Fruit fly (Drosophila melanogaster) whole organism, embryonic: ENCODE measurements around the gene CG7079.

Experiments used
- BEAF-32 ChIP-seq: fragments of 200-800 bp; sonication (Bioruptor generic); optimal IDR thresholded peaks from 3 replicates; lab custom pipeline; 2017; ENCODE audit warnings: missing biosample characterization, missing genetic modification characterization, mild to moderate bottlenecking, moderate library complexity, missing genetic modification reagents
- CG10959 ChIP-seq: fragments of 200-800 bp; sonication (Bioruptor generic); IDR thresholded peaks from 2 replicates; pipeline ENCODE4 v1.3.6; 2022; ENCODE audit warnings: missing biosample characterization, missing genetic modification characterization
- CG11723 ChIP-seq: fragments of 200-800 bp; sonication (Bioruptor generic); optimal IDR thresholded peaks from 2 replicates; lab custom pipeline; 2017; ENCODE audit warnings: missing biosample characterization, mild to moderate bottlenecking, missing genetic modification characterization
- CG14014 ChIP-seq: fragments of 200-800 bp; sonication (Bioruptor generic); IDR thresholded peaks from 2 replicates; pipeline ENCODE4 v1.3.6; 2022; ENCODE audit warnings: missing biosample characterization, missing genetic modification characterization
- CG15011 ChIP-seq: fragments of 200-800 bp; sonication (Bioruptor generic); optimal IDR thresholded peaks from 3 replicates; lab custom pipeline; 2018; ENCODE audit warnings: missing biosample characterization, mild to moderate bottlenecking, missing genetic modification characterization
- CG17361 ChIP-seq: fragments of 200-800 bp; sonication (Bioruptor generic); IDR thresholded peaks from 3 replicates; pipeline ENCODE4 v1.3.6; 2022; ENCODE audit warnings: missing biosample characterization, missing genetic modification characterization
- CG17385 ChIP-seq: fragments of 200-800 bp; sonication (Bioruptor generic); optimal IDR thresholded peaks from 3 replicates; lab custom pipeline; 2018; ENCODE audit warnings: missing biosample characterization, mild to moderate bottlenecking, missing genetic modification characterization
- CG2199 ChIP-seq: fragments of 200-800 bp; sonication (Bioruptor generic); IDR thresholded peaks from 3 replicates; pipeline ENCODE4 v1.3.6; 2022; ENCODE audit warnings: missing biosample characterization, missing genetic modification characterization
- CG33557 ChIP-seq: fragments of 200-800 bp; sonication (Bioruptor generic); optimal IDR thresholded peaks from 2 replicates; lab custom pipeline; 2019; ENCODE audit warnings: missing biosample characterization, mild to moderate bottlenecking, missing genetic modification characterization, moderate library complexity
- CG4360 ChIP-seq: fragments of 200-800 bp; sonication (Bioruptor generic); IDR thresholded peaks from 2 replicates; pipeline ENCODE4 v1.3.6; 2022; ENCODE audit warnings: missing biosample characterization, missing genetic modification characterization
- CG5180 ChIP-seq: fragments of 200-800 bp; sonication (Bioruptor generic); optimal IDR thresholded peaks from 3 replicates; lab custom pipeline; 2017; ENCODE audit warnings: missing biosample characterization, missing genetic modification characterization, mild to moderate bottlenecking, moderate library complexity, missing genetic modification reagents
- CG6272 ChIP-seq: fragments of 200-800 bp; sonication (Bioruptor generic); IDR thresholded peaks from 2 replicates; pipeline ENCODE4 v1.3.6; 2022; ENCODE audit warnings: missing biosample characterization, missing genetic modification characterization
- CG6689 ChIP-seq: fragments of 200-800 bp; sonication (Bioruptor generic); IDR thresholded peaks from 2 replicates; pipeline ENCODE4 v1.3.6; 2022; ENCODE audit warnings: missing biosample characterization, missing genetic modification characterization
- CG8359 ChIP-seq: fragments of 200-800 bp; sonication (Bioruptor generic); optimal IDR thresholded peaks from 2 replicates; lab custom pipeline; 2017; ENCODE audit warnings: missing biosample characterization, mild to moderate bottlenecking, missing genetic modification characterization, borderline replicate concordance
- CG8924 ChIP-seq: fragments of 200-800 bp; optimal IDR thresholded peaks from 3 replicates; lab custom pipeline; 2019; ENCODE audit warnings: missing biosample characterization, mild to moderate bottlenecking, missing genetic modification characterization, moderate library complexity
- CG9437 ChIP-seq: fragments of 200-800 bp; sonication (Bioruptor generic); optimal IDR thresholded peaks from 2 replicates; lab custom pipeline; 2018; ENCODE audit warnings: missing biosample characterization, mild to moderate bottlenecking, missing genetic modification characterization
- CTCF ChIP-seq: fragments of 200-800 bp; sonication (Bioruptor generic); optimal IDR thresholded peaks from 2 replicates; lab custom pipeline; 2017; ENCODE audit warnings: missing biosample characterization, mild to moderate bottlenecking, missing genetic modification characterization, moderate library complexity
- Camta ChIP-seq: fragments of 200-800 bp; sonication (Bioruptor generic); optimal IDR thresholded peaks from 2 replicates; lab custom pipeline; 2016; ENCODE audit warnings: missing biosample characterization, missing genetic modification characterization
- Dek ChIP-seq: fragments of 200-800 bp; sonication (Bioruptor generic); optimal IDR thresholded peaks from 3 replicates; lab custom pipeline; 2019; ENCODE audit warnings: missing biosample characterization, mild to moderate bottlenecking, missing genetic modification characterization, moderate library complexity
- Hr78 ChIP-seq, 2 experiments: fragments of 200-800 bp in 1 of 2; fragments of >200 bp in 1 of 2; sonication (Bioruptor generic) in 1 of 2; optimal IDR thresholded peaks; 2 replicates each; lab custom pipeline; 2017 to 2019; ENCODE audit warnings: missing biosample characterization in 2 of 2, missing genetic modification characterization in 2 of 2, mild to moderate bottlenecking in 1 of 2, moderate library complexity in 1 of 2
- Med ChIP-seq: fragments of 200-800 bp; sonication (Bioruptor generic); peaks from one replicate; lab custom pipeline; 2016; ENCODE audit warnings: missing biosample characterization, missing genetic modification characterization, mild to moderate bottlenecking, inconsistent platforms, moderate library complexity
- Rfx ChIP-seq: fragments of 200-800 bp; sonication (Bioruptor generic); IDR thresholded peaks from 2 replicates; pipeline ENCODE4 v1.3.6; 2022; ENCODE audit warnings: missing biosample characterization, missing genetic modification characterization
- Rx ChIP-seq: fragments of 200-800 bp; sonication (Bioruptor generic); IDR thresholded peaks from 2 replicates; pipeline ENCODE4 v1.3.6; 2022; ENCODE audit warnings: missing biosample characterization, missing genetic modification characterization
- Sry-δ ChIP-seq: fragments of 200-800 bp; sonication (Bioruptor generic); optimal IDR thresholded peaks from 2 replicates; lab custom pipeline; 2016; ENCODE audit warnings: missing biosample characterization, missing genetic modification characterization
- ash1 ChIP-seq: fragments of 200-800 bp; sonication (Bioruptor generic); optimal IDR thresholded peaks from 2 replicates; lab custom pipeline; 2018; ENCODE audit warnings: missing biosample characterization, mild to moderate bottlenecking, missing genetic modification characterization
- chif ChIP-seq, 2 experiments: fragments of 200-800 bp; sonication (Bioruptor generic); optimal IDR thresholded peaks; 3 replicates each; lab custom pipeline; 2016; ENCODE audit warnings: missing biosample characterization in 2 of 2, missing genetic modification characterization in 2 of 2
- ci ChIP-seq: fragments of 200-800 bp; sonication (Bioruptor generic); IDR thresholded peaks from 3 replicates; pipeline ENCODE4 v1.3.6; 2022; ENCODE audit warnings: missing biosample characterization, missing genetic modification characterization
- crp ChIP-seq, 2 experiments: fragments of 200-800 bp; sonication (Bioruptor generic); optimal IDR thresholded peaks; 2 replicates in 1 of 2; 3 replicates in 1 of 2; lab custom pipeline; 2017; ENCODE audit warnings: missing biosample characterization in 2 of 2, missing genetic modification characterization in 2 of 2, mild to moderate bottlenecking in 1 of 2, moderate library complexity in 1 of 2
- danr ChIP-seq: fragments of 200-800 bp; sonication (Bioruptor generic); IDR thresholded peaks from 2 replicates; pipeline ENCODE4 v1.3.6; 2022; ENCODE audit warnings: missing biosample characterization, missing genetic modification characterization
- dpn ChIP-seq, 2 experiments: fragments of 200-800 bp; sonication (Bioruptor generic); optimal IDR thresholded peaks; 3 replicates each; lab custom pipeline; 2016; ENCODE audit warnings: missing biosample characterization in 2 of 2, missing genetic modification characterization in 2 of 2
- gcm2 ChIP-seq: fragments of 200-800 bp; sonication (Bioruptor generic); optimal IDR thresholded peaks from 2 replicates; lab custom pipeline; 2016; ENCODE audit warnings: missing biosample characterization, missing genetic modification characterization
- hbn ChIP-seq: fragments of 200-800 bp; sonication (Bioruptor generic); IDR thresholded peaks from 2 replicates; pipeline ENCODE4 v1.3.6; 2022; ENCODE audit warnings: missing biosample characterization, missing genetic modification characterization; ENCODE audit not compliant: partially characterized antibody
- jing ChIP-seq: fragments of 200-800 bp; sonication (Bioruptor generic); optimal IDR thresholded peaks from 2 replicates; lab custom pipeline; 2018; ENCODE audit warnings: missing biosample characterization, mild to moderate bottlenecking, missing genetic modification characterization
- lola ChIP-seq, 3 experiments: fragments of >200 bp in 2 of 3; fragments of 200-800 bp in 1 of 3; sonication (Bioruptor generic) in 1 of 3; optimal IDR thresholded peaks; 2 replicates each; lab custom pipeline; 2017 to 2019; ENCODE audit warnings: missing biosample characterization in 3 of 3, missing genetic modification characterization in 3 of 3, mild to moderate bottlenecking in 1 of 3, moderate library complexity in 1 of 3
- nerfin-2 ChIP-seq: fragments of 200-800 bp; sonication (Bioruptor generic); IDR thresholded peaks from 2 replicates; pipeline ENCODE4 v1.3.6; 2022; ENCODE audit warnings: missing biosample characterization, missing genetic modification characterization; ENCODE audit not compliant: partially characterized antibody
- prd ChIP-seq, 3 experiments: fragments of >200 bp in 2 of 3; fragments of 200-800 bp in 1 of 3; sonication (Bioruptor generic) in 1 of 3; optimal IDR thresholded peaks in 2 of 3; IDR thresholded peaks in 1 of 3; 2 replicates in 2 of 3; 3 replicates in 1 of 3; pipeline versions ENCODE4 v1.3.6 to Lab custom; 2017 to 2022; ENCODE audit warnings: missing biosample characterization in 1 of 3, missing genetic modification characterization in 1 of 3
- rib ChIP-seq: fragments of 200-800 bp; sonication (Bioruptor generic); IDR thresholded peaks from 2 replicates; pipeline ENCODE4 v1.3.6; 2022; ENCODE audit warnings: missing biosample characterization, missing genetic modification characterization
- salm ChIP-seq: fragments of 200-800 bp; sonication (Bioruptor generic); optimal IDR thresholded peaks from 2 replicates; lab custom pipeline; 2018; ENCODE audit warnings: missing biosample characterization, mild to moderate bottlenecking, missing genetic modification characterization
- sc ChIP-seq, 3 experiments: fragments of >200 bp in 2 of 3; fragments of 200-800 bp in 1 of 3; sonication (Bioruptor generic) in 1 of 3; optimal IDR thresholded peaks; 2 replicates in 2 of 3; 3 replicates in 1 of 3; lab custom pipeline; 2017; ENCODE audit warnings: mild to moderate bottlenecking in 1 of 3, missing biosample characterization in 1 of 3, missing genetic modification characterization in 1 of 3, missing genetic modification reagents in 1 of 3
- sens-2 ChIP-seq: fragments of 200-800 bp; sonication (Bioruptor generic); IDR thresholded peaks from 2 replicates; pipeline ENCODE4 v1.3.6; 2022; ENCODE audit warnings: missing biosample characterization, missing genetic modification characterization
- slbo ChIP-seq: fragments of 200-800 bp; sonication (Bioruptor generic); IDR thresholded peaks from 2 replicates; pipeline ENCODE4 v1.3.6; 2022; ENCODE audit warnings: missing biosample characterization, missing genetic modification characterization
- sqz ChIP-seq: fragments of 200-800 bp; sonication (Bioruptor generic); optimal IDR thresholded peaks from 3 replicates; lab custom pipeline; 2018; ENCODE audit warnings: missing biosample characterization, mild to moderate bottlenecking, missing genetic modification characterization
- ssp ChIP-seq: fragments of 200-800 bp; sonication (Bioruptor generic); IDR thresholded peaks from 2 replicates; pipeline ENCODE4 v1.3.6; 2022; ENCODE audit warnings: missing biosample characterization, missing genetic modification characterization
- zf30C ChIP-seq: fragments of 200-800 bp; sonication (Bioruptor generic); optimal IDR thresholded peaks from 3 replicates; lab custom pipeline; 2018; ENCODE audit warnings: missing biosample characterization, mild to moderate bottlenecking, missing genetic modification characterization

The CG7079 gene

dm6 chr3R:21097631-21098117 is 49.0 kb upstream of the CG7079 start, which contains the start of gene RhoGAP93B (continued):
- TF ChIP-seq salm (tag; lab: Kevin White, UChicago) (peak; percentile 8), lola (GFP tag; optimal IDR thresholded peaks at IDR 0.05; lab: Kevin White, UChicago) (peak in 1 of 3 experiments; percentile 78), CG6689 (GFP tag; lab: Robert Waterston, UW) (peak; percentile 83), danr (GFP tag; lab: Robert Waterston, UW) (peak; percentile 69; the same call in 1 of the 2 replicates), Hr78 (GFP tag; optimal IDR thresholded peaks at IDR 0.05; lab: Kevin White, UChicago) (no peak), Rx (GFP tag; lab: Robert Waterston, UW) (peak; percentile 83), CG9437 (GFP tag; lab: Kevin White, UChicago) (peak; percentile 37), nerfin-2 (GFP tag; lab: Robert Waterston, UW) (peak; percentile 99), slbo (peak; percentile 93), Rfx (peak; percentile 91), ash1 (GFP tag; lab: Kevin White, UChicago) (no peak), hbn (GFP tag; lab: Robert Waterston, UW) (peak; percentile 100), CG8359 (no peak), CG11723 (GFP tag; lab: Kevin White, UChicago) (peak; percentile 49), ci (GFP tag; lab: Robert Waterston, UW) (peak; percentile 88), CG2199 (GFP tag; lab: Robert Waterston, UW) (peak; percentile 88; the same call in 2 of the 3 replicates), BEAF-32 (GFP tag; lab: Kevin White, UChicago) (peak; percentile 100), prd (optimal IDR thresholded peaks at IDR 0.05; lab: Kevin White, UChicago) (no peak), prd (GFP tag; IDR thresholded peaks at IDR 0.05; lab: Robert Waterston, UW) (peak; percentile 96), CG6272 (GFP tag; lab: Robert Waterston, UW) (peak; percentile 96), CG17361 (GFP tag; lab: Robert Waterston, UW) (peak; percentile 84), CTCF (GFP tag; lab: Kevin White, UChicago) (peak; percentile 44), CG5180 (GFP tag; lab: Kevin White, UChicago) (no peak), Sry-δ (GFP tag; lab: Kevin White, UChicago) (peak; percentile 100), crp (GFP tag; optimal IDR thresholded peaks at IDR 0.05; lab: Kevin White, UChicago) (peak in 1 of 2 experiments; percentile 44), zf30C (no peak), chif (GFP tag; optimal IDR thresholded peaks at IDR 0.05; lab: Kevin White, UChicago) (peak; percentile 73 to 76), jing (GFP tag; lab: Kevin White, UChicago) (no peak), dpn (GFP tag; optimal IDR thresholded peaks at IDR 0.05; lab: Kevin White, UChicago) (peak; percentile 86), CG33557 (GFP tag; lab: Kevin White, UChicago) (peak; percentile 69), sens-2 (peak; percentile 92), ssp (GFP tag; lab: Robert Waterston, UW) (peak; percentile 90), CG14014 (GFP tag; lab: Robert Waterston, UW) (peak; percentile 94), Camta (GFP tag; lab: Kevin White, UChicago) (peak; percentile 76)

dm6 chr3R:21097160-21097559 is 48.5 kb upstream of the CG7079 start:
- no peak for TF ChIP-seq sc (optimal IDR thresholded peaks at IDR 0.05; lab: Kevin White, UChicago)
- TF ChIP-seq sc (GFP tag; optimal IDR thresholded peaks at IDR 0.05; lab: Kevin White, UChicago) = no peak
- peak; percentile 61 for TF ChIP-seq CG17385 (GFP tag; lab: Kevin White, UChicago)
- no peak for TF ChIP-seq CG10959 (GFP tag; lab: Robert Waterston, UW)
- TF ChIP-seq CG15011 (GFP tag; lab: Kevin White, UChicago) = no peak
- TF ChIP-seq Dek (tag; lab: Kevin White, UChicago) = no peak
- TF ChIP-seq sqz (GFP tag; lab: Kevin White, UChicago) = peak; percentile 7
- TF ChIP-seq CG8924 (tag; lab: Kevin White, UChicago) = no peak
- TF ChIP-seq Med (GFP tag; lab: Kevin White, UChicago) = peak; percentile 50
- peak; percentile 78 for TF ChIP-seq CG4360 (GFP tag; lab: Robert Waterston, UW)
- no peak for TF ChIP-seq CG14014 (GFP tag; lab: Robert Waterston, UW)
- TF ChIP-seq gcm2 (GFP tag; lab: Kevin White, UChicago) = no peak
- TF ChIP-seq rib (GFP tag; lab: Robert Waterston, UW) = 0 out of 2 replicates have a peak, but pooled peaks have one; percentile 41
